Worm (Caenorhabditis elegans): ENCODE measurements around the gene M70.1.
"Not testable (repeated sequence)": the region's sequence is repeated elsewhere in the genome, so short reads cannot be mapped to it uniquely, and the experiment has no call there.

DNA sequence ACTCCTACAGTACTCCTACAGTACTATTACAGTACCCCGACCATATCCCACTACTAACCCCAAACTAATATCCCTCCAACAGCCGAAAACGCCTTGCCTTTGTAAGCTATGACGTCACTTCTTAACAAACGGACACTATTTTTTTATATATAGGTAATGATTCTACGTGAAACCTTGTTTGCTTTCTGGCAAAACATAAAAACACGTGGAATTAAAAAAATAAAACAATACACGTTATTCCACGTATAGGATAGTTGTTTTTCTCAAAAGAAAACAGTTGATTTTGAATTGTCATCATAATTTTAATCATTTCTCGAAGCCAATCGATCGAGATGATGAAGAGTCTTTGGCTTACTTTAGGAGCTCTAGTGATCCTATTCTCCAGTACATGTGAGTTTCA, at the start of gene M70.1:
- not testable (repeated sequence) for TF ChIP-seq ceh-13 (GFP tag; optimal IDR thresholded peaks at IDR 0.05); ama-1 (optimal IDR thresholded peaks at IDR 0.05); flt-1 (GFP tag; IDR thresholded peaks at IDR 0.05); tra-4 (tag; optimal IDR thresholded peaks at IDR 0.05); scrt-1 (GFP tag; IDR thresholded peaks at IDR 0.05)

Measured in whole organism, early embryonic.